Fruit fly (Drosophila melanogaster): ENCODE data around the gene Epg5.

Epg5 gene

dm6 chr3R:18706289-18706688, 52.4 kb downstream of the Epg5 start:
- TF ChIP-seq CG1620 (GFP tag; optimal IDR thresholded peaks at IDR 0.05) (no peak), pad (GFP tag; optimal IDR thresholded peaks at IDR 0.05) (no peak), CG7101 (tag; optimal IDR thresholded peaks at IDR 0.05) (no peak), CG12768 (GFP tag; optimal IDR thresholded peaks at IDR 0.05) (no peak), Clk (GFP tag; optimal IDR thresholded peaks at IDR 0.05) (no peak), cic (GFP tag; optimal IDR thresholded peaks at IDR 0.05) (no peak), bab1 (GFP tag; optimal IDR thresholded peaks at IDR 0.05) (no peak), CG11617 (GFP tag; optimal IDR thresholded peaks at IDR 0.05) (no peak), Mnt (GFP tag; optimal IDR thresholded peaks at IDR 0.05) (no peak), CG5204 (GFP tag; optimal IDR thresholded peaks at IDR 0.05) (no peak), cnc (optimal IDR thresholded peaks at IDR 0.05) (no peak), ovo (GFP tag; optimal IDR thresholded peaks at IDR 0.05) (no peak), kay (GFP tag; ENCODE audit: borderline replicate concordance) (no peak), CG33017 (tag; optimal IDR thresholded peaks at IDR 0.05) (no peak), toe (GFP tag; optimal IDR thresholded peaks at IDR 0.05) (no peak), Crg-1 (GFP tag; optimal IDR thresholded peaks at IDR 0.05) (no peak)

dm6 chr3R:18705150-18705549, 53.5 kb downstream of the Epg5 start, which contains the start of the genes ChAT and VAChT:
Gene ChAT, plus strand, starts transcription at chr3R:18705501.
Gene VAChT, plus strand, starts transcription at chr3R:18705501.
- TF ChIP-seq pad (GFP tag; optimal IDR thresholded peaks at IDR 0.05) (peak; percentile 77), tj (GFP tag; optimal IDR thresholded peaks at IDR 0.05) (no peak), cnc (optimal IDR thresholded peaks at IDR 0.05) (no peak)

- TF ChIP-seq CG1620 (GFP tag; optimal IDR thresholded peaks at IDR 0.05) = no peak
- TF ChIP-seq Hr96 (GFP tag; optimal IDR thresholded peaks at IDR 0.05) = no peak
- TF ChIP-seq toe (GFP tag; optimal IDR thresholded peaks at IDR 0.05) = no peak
- no peak for TF ChIP-seq kay (GFP tag; ENCODE audit: borderline replicate concordance)
- no peak for TF ChIP-seq cnc (optimal IDR thresholded peaks at IDR 0.05)
- TF ChIP-seq cic (GFP tag; optimal IDR thresholded peaks at IDR 0.05) = no peak
- no peak for TF ChIP-seq CG33017 (tag; optimal IDR thresholded peaks at IDR 0.05)
- TF ChIP-seq tj (GFP tag; optimal IDR thresholded peaks at IDR 0.05) = no peak
Observed at dm6 chr3R:18703514-18703913, 55.2 kb downstream of the Epg5 start.
